Worm (Caenorhabditis elegans): ENCODE results near the gene F35C8.8.

DNA sequence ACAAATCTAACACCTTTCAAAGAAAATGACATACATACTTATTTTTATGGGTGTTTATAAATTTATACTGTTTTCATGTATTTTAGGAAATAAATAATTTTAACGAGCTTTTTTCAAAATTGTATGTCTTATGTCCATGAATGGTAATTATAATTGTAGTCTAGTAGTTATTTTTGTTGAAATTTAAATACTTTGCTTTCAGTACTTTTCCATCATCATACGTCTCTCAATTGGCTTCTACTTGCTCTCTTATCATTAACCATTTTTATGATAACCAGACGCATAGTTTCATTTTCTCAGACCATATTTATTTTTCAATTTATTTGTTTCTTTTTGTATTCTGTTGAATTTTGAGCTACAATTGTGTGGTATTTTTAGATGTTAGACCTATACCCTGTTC is 7.0 kb downstream of the F35C8.8 start, which contains the start of gene F35C8.5:
- TF ChIP-seq nhr-77 (tag; optimal IDR thresholded peaks at IDR 0.05) (no peak), elt-1 (tag; optimal IDR thresholded peaks at IDR 0.05) (no peak), unc-39 (tag; optimal IDR thresholded peaks at IDR 0.05) (no peak), nhr-25 (tag; optimal IDR thresholded peaks at IDR 0.05) (no peak)
